Fruit fly (Drosophila melanogaster) whole organism, embryonic: ENCODE results near the gene Pld3.

Experiments used
- CG1024 ChIP-seq: fragments of 200-800 bp; sonication (Bioruptor generic); IDR thresholded peaks from 2 replicates; pipeline ENCODE4 v1.3.6; 2022; ENCODE audit warnings: missing biosample characterization, missing genetic modification characterization
- CG17361 ChIP-seq: fragments of 200-800 bp; sonication (Bioruptor generic); IDR thresholded peaks from 3 replicates; pipeline ENCODE4 v1.3.6; 2022; ENCODE audit warnings: missing biosample characterization, missing genetic modification characterization
- fu2 ChIP-seq: fragments of 200-800 bp; sonication (Bioruptor generic); optimal IDR thresholded peaks from 2 replicates; lab custom pipeline; 2016; ENCODE audit warnings: missing biosample characterization, missing genetic modification characterization
- pzg ChIP-seq: fragments of 200-800 bp; sonication (Bioruptor generic); optimal IDR thresholded peaks from 3 replicates; lab custom pipeline; 2018; ENCODE audit warnings: missing biosample characterization, mild to moderate bottlenecking, missing genetic modification characterization, moderate library complexity
- stc ChIP-seq: fragments of 200-800 bp; sonication (Bioruptor generic); IDR thresholded peaks from 2 replicates; pipeline ENCODE4 v1.3.6; 2022; ENCODE audit warnings: missing biosample characterization, missing genetic modification characterization
- zfh1 ChIP-seq: fragments of 200-800 bp; sonication (Bioruptor generic); IDR thresholded peaks from 3 replicates; pipeline ENCODE4 v1.3.6; 2022; ENCODE audit warnings: missing biosample characterization, missing genetic modification characterization

DNA sequence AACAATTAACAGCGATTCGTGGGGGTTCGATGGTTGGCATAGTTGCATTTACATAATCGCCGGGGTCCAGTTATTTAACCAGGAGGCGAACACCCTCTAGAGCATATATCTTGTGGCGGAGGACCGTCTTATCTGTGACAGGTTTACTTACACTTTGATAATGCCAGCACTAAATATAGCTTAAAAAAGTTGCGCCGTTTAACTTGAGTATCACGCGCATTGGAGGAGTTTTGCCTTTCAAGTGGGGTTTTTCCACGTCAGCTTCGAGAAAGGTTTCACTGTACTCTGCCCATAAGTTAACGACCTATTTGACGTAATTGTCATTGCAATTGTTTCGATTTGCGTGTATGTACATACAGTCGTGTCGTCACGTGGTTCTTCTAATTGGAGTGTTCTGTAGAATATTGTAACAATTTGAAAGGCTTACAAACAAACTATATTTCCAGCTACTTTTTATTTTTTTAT is 10.5 kb downstream of the Pld3 start:
- 0 out of 3 replicates have a peak, but pooled peaks have one; percentile 27 for TF ChIP-seq zfh1 (GFP tag; lab: Robert Waterston, UW)
- TF ChIP-seq fu2 (GFP tag; lab: Kevin White, UChicago), result no peak
- TF ChIP-seq CG1024, result no peak
- no peak for TF ChIP-seq pzg (GFP tag; lab: Kevin White, UChicago)
- no peak for TF ChIP-seq CG17361 (GFP tag; lab: Robert Waterston, UW)
- TF ChIP-seq stc (GFP tag; lab: Robert Waterston, UW), result no peak
